Fruit fly (Drosophila melanogaster) whole organism, embryonic: ENCODE results near the gene mRpS11.

Experiments
- CG12391 ChIP-seq: fragments of 200-800 bp; sonication (Bioruptor generic); optimal IDR thresholded peaks from 3 replicates; lab custom pipeline; 2018; ENCODE audit warnings: missing biosample characterization, mild to moderate bottlenecking, missing genetic modification characterization, moderate library complexity
- CG13123 ChIP-seq: fragments of 200-800 bp; sonication (Bioruptor generic); optimal IDR thresholded peaks from 2 replicates; lab custom pipeline; 2016; ENCODE audit warnings: missing biosample characterization, missing genetic modification characterization
- CG16815 ChIP-seq: fragments of 200-800 bp; sonication (Bioruptor generic); optimal IDR thresholded peaks from 3 replicates; lab custom pipeline; 2017; ENCODE audit warnings: missing biosample characterization, mild to moderate bottlenecking, missing genetic modification characterization
- CG17912 ChIP-seq: fragments of 200-800 bp; sonication (Bioruptor generic); optimal IDR thresholded peaks from 2 replicates; lab custom pipeline; 2018; ENCODE audit warnings: missing biosample characterization, mild to moderate bottlenecking, missing genetic modification characterization
- CG42726 ChIP-seq: fragments of 200-800 bp; sonication (Bioruptor generic); IDR thresholded peaks from 2 replicates; pipeline ENCODE4 v1.3.6; 2022; ENCODE audit warnings: missing biosample characterization, missing genetic modification characterization; ENCODE audit not compliant: partially characterized antibody
- CG4707 ChIP-seq: fragments of 200-800 bp; sonication (Bioruptor generic); optimal IDR thresholded peaks from 2 replicates; lab custom pipeline; 2018; ENCODE audit warnings: missing biosample characterization, mild to moderate bottlenecking, missing genetic modification characterization, moderate library complexity
- CG6654 ChIP-seq: fragments of 200-800 bp; sonication (Bioruptor generic); optimal IDR thresholded peaks from 2 replicates; lab custom pipeline; 2017; ENCODE audit warnings: missing biosample characterization, mild to moderate bottlenecking, missing genetic modification characterization
- CG8089 ChIP-seq: fragments of 200-800 bp; sonication (Bioruptor generic); optimal IDR thresholded peaks from 3 replicates; lab custom pipeline; 2016; ENCODE audit warnings: missing biosample characterization, missing genetic modification characterization
- CG8924 ChIP-seq: fragments of 200-800 bp; optimal IDR thresholded peaks from 3 replicates; lab custom pipeline; 2019; ENCODE audit warnings: missing biosample characterization, mild to moderate bottlenecking, missing genetic modification characterization, moderate library complexity
- CG9876 ChIP-seq: fragments of 200-800 bp; sonication (Bioruptor generic); optimal IDR thresholded peaks from 2 replicates; lab custom pipeline; 2016; ENCODE audit warnings: missing biosample characterization, missing genetic modification characterization
- CG9932 ChIP-seq: fragments of 200-800 bp; sonication (Bioruptor generic); IDR thresholded peaks from 2 replicates; pipeline ENCODE4 v1.3.6; 2022; ENCODE audit warnings: missing biosample characterization, missing genetic modification characterization
- Dbx ChIP-seq: fragments of 200-800 bp; sonication (Bioruptor generic); IDR thresholded peaks from 3 replicates; pipeline ENCODE4 v1.3.6; 2022; ENCODE audit warnings: missing biosample characterization, missing genetic modification characterization
- E2f2 ChIP-seq: fragments of 200-800 bp; sonication (Bioruptor generic); IDR thresholded peaks from 2 replicates; pipeline ENCODE4 v1.3.6; 2022; ENCODE audit warnings: missing biosample characterization, missing genetic modification characterization
- Fer1 ChIP-seq: fragments of 200-800 bp; sonication (Bioruptor generic); optimal IDR thresholded peaks from 2 replicates; lab custom pipeline; 2017; ENCODE audit warnings: missing biosample characterization, mild to moderate bottlenecking, missing genetic modification characterization
- Gsc ChIP-seq: fragments of 200-800 bp; sonication (Bioruptor generic); IDR thresholded peaks from 2 replicates; pipeline ENCODE4 v1.3.6; 2022; ENCODE audit warnings: missing biosample characterization, missing genetic modification characterization
- Gug ChIP-seq: fragments of 200-800 bp; sonication (Bioruptor generic); IDR thresholded peaks from 4 replicates; pipeline ENCODE4 v1.3.6; 2022; ENCODE audit warnings: missing biosample characterization, missing genetic modification characterization
- HHEX ChIP-seq: fragments of 200-800 bp; sonication (Bioruptor generic); optimal IDR thresholded peaks from 3 replicates; lab custom pipeline; 2017; ENCODE audit warnings: missing biosample characterization, mild to moderate bottlenecking, missing genetic modification characterization, missing genetic modification reagents
- HLHmδ ChIP-seq: fragments of 200-800 bp; sonication (Bioruptor generic); optimal IDR thresholded peaks from 2 replicates; lab custom pipeline; 2018; ENCODE audit warnings: missing biosample characterization, mild to moderate bottlenecking, missing genetic modification characterization, moderate library complexity
- Hand ChIP-seq: fragments of 200-800 bp; sonication (Bioruptor generic); optimal IDR thresholded peaks from 2 replicates; lab custom pipeline; 2017; ENCODE audit warnings: mild to moderate bottlenecking, missing biosample characterization, missing genetic modification reagents, missing genetic modification characterization
- Hr51 ChIP-seq, 2 experiments: fragments of 200-800 bp; sonication (Bioruptor generic); optimal IDR thresholded peaks; 2 replicates in 1 of 2; 3 replicates in 1 of 2; lab custom pipeline; 2016 to 2018; ENCODE audit warnings: missing biosample characterization in 2 of 2, missing genetic modification characterization in 2 of 2, mild to moderate bottlenecking in 1 of 2, moderate library complexity in 1 of 2
- Lpt ChIP-seq: fragments of >200 bp; optimal IDR thresholded peaks from 2 replicates; lab custom pipeline; 2018; ENCODE audit warnings: missing biosample characterization, missing genetic modification characterization
- MBD-R2 ChIP-seq: fragments of 200-800 bp; sonication (Bioruptor generic); IDR thresholded peaks from 2 replicates; pipeline ENCODE4 v1.3.6; 2022; ENCODE audit warnings: missing biosample characterization, missing genetic modification characterization
- Med ChIP-seq: fragments of 200-800 bp; sonication (Bioruptor generic); peaks from one replicate; lab custom pipeline; 2016; ENCODE audit warnings: missing biosample characterization, missing genetic modification characterization, mild to moderate bottlenecking, inconsistent platforms, moderate library complexity
- Mrtf ChIP-seq: fragments of 200-800 bp; sonication (Bioruptor generic); IDR thresholded peaks from 3 replicates; pipeline ENCODE4 v1.3.6; 2022; ENCODE audit warnings: missing biosample characterization, missing genetic modification characterization
- PHDP ChIP-seq: fragments of 200-800 bp; sonication (Bioruptor generic); optimal IDR thresholded peaks from 3 replicates; lab custom pipeline; 2018; ENCODE audit warnings: missing biosample characterization, mild to moderate bottlenecking, missing genetic modification characterization, moderate library complexity
- Ptx1 ChIP-seq: fragments of 200-800 bp; sonication (Bioruptor generic); IDR thresholded peaks from 2 replicates; pipeline ENCODE4 v1.3.6; 2022; ENCODE audit warnings: missing biosample characterization, missing genetic modification characterization
- Vsx1 ChIP-seq: fragments of 200-800 bp; sonication (Bioruptor generic); optimal IDR thresholded peaks from 2 replicates; lab custom pipeline; 2017; ENCODE audit warnings: missing biosample characterization, mild to moderate bottlenecking, missing genetic modification characterization, missing genetic modification reagents
- ap ChIP-seq: fragments of 200-800 bp; sonication (Bioruptor generic); IDR thresholded peaks from 2 replicates; pipeline ENCODE4 v1.3.6; 2022; ENCODE audit warnings: missing biosample characterization, missing genetic modification characterization
- bab2 ChIP-seq: fragments of 200-800 bp; sonication (Bioruptor generic); optimal IDR thresholded peaks from 2 replicates; lab custom pipeline; 2016; ENCODE audit warnings: missing biosample characterization, missing genetic modification characterization
- corto ChIP-seq: fragments of 200-800 bp; sonication (Bioruptor generic); optimal IDR thresholded peaks from 2 replicates; lab custom pipeline; 2016; ENCODE audit warnings: missing biosample characterization, mild to moderate bottlenecking, missing genetic modification characterization, moderate library complexity
- fd3F ChIP-seq: fragments of 200-800 bp; sonication (Bioruptor generic); optimal IDR thresholded peaks from 2 replicates; lab custom pipeline; 2018; ENCODE audit warnings: missing biosample characterization, mild to moderate bottlenecking, missing genetic modification characterization, moderate library complexity
- gem ChIP-seq: fragments of 200-800 bp; sonication (Bioruptor generic); optimal IDR thresholded peaks from 2 replicates; lab custom pipeline; 2019; ENCODE audit warnings: missing biosample characterization, mild to moderate bottlenecking, missing genetic modification characterization, moderate library complexity
- hbn ChIP-seq: fragments of 200-800 bp; sonication (Bioruptor generic); IDR thresholded peaks from 2 replicates; pipeline ENCODE4 v1.3.6; 2022; ENCODE audit warnings: missing biosample characterization, missing genetic modification characterization; ENCODE audit not compliant: partially characterized antibody
- hkb ChIP-seq, 2 experiments: fragments of 200-800 bp in 1 of 2; fragments of >200 bp in 1 of 2; sonication (Bioruptor generic) in 1 of 2; IDR thresholded peaks in 1 of 2; optimal IDR thresholded peaks in 1 of 2; 2 replicates each; pipeline versions ENCODE4 v1.3.6 to Lab custom; 2017 to 2022; ENCODE audit warnings: missing biosample characterization in 1 of 2, missing genetic modification characterization in 1 of 2
- jing ChIP-seq: fragments of 200-800 bp; sonication (Bioruptor generic); optimal IDR thresholded peaks from 2 replicates; lab custom pipeline; 2018; ENCODE audit warnings: missing biosample characterization, mild to moderate bottlenecking, missing genetic modification characterization
- nau ChIP-seq: fragments of 200-800 bp; sonication (Bioruptor generic); optimal IDR thresholded peaks from 3 replicates; lab custom pipeline; 2017; ENCODE audit warnings: missing biosample characterization, mild to moderate bottlenecking, missing genetic modification characterization, missing genetic modification reagents
- nmo ChIP-seq: fragments of 200-800 bp; sonication (Bioruptor generic); optimal IDR thresholded peaks from 2 replicates; lab custom pipeline; 2018; ENCODE audit warnings: missing biosample characterization, mild to moderate bottlenecking, missing genetic modification characterization, moderate library complexity
- nom ChIP-seq: fragments of 200-800 bp; sonication (Bioruptor generic); optimal IDR thresholded peaks from 2 replicates; lab custom pipeline; 2017; ENCODE audit warnings: missing biosample characterization, missing genetic modification characterization, mild to moderate bottlenecking, moderate library complexity, missing genetic modification reagents
- prd ChIP-seq, 3 experiments: fragments of >200 bp in 2 of 3; fragments of 200-800 bp in 1 of 3; sonication (Bioruptor generic) in 1 of 3; optimal IDR thresholded peaks in 2 of 3; IDR thresholded peaks in 1 of 3; 2 replicates in 2 of 3; 3 replicates in 1 of 3; pipeline versions ENCODE4 v1.3.6 to Lab custom; 2017 to 2022; ENCODE audit warnings: missing biosample characterization in 1 of 3, missing genetic modification characterization in 1 of 3
- psq ChIP-seq: fragments of 200-800 bp; sonication (Bioruptor generic); optimal IDR thresholded peaks from 2 replicates; lab custom pipeline; 2017; ENCODE audit warnings: missing biosample characterization, missing genetic modification characterization
- pzg ChIP-seq: fragments of 200-800 bp; sonication (Bioruptor generic); optimal IDR thresholded peaks from 3 replicates; lab custom pipeline; 2018; ENCODE audit warnings: missing biosample characterization, mild to moderate bottlenecking, missing genetic modification characterization, moderate library complexity
- sc ChIP-seq, 3 experiments: fragments of >200 bp in 2 of 3; fragments of 200-800 bp in 1 of 3; sonication (Bioruptor generic) in 1 of 3; optimal IDR thresholded peaks; 2 replicates in 2 of 3; 3 replicates in 1 of 3; lab custom pipeline; 2017; ENCODE audit warnings: mild to moderate bottlenecking in 1 of 3, missing biosample characterization in 1 of 3, missing genetic modification characterization in 1 of 3, missing genetic modification reagents in 1 of 3
- so ChIP-seq: fragments of 200-800 bp; sonication (Bioruptor generic); IDR thresholded peaks from 3 replicates; pipeline ENCODE4 v1.3.6; 2022; ENCODE audit warnings: missing biosample characterization, missing genetic modification characterization
- trh ChIP-seq: fragments of 200-800 bp; sonication (Bioruptor generic); optimal IDR thresholded peaks from 2 replicates; lab custom pipeline; 2016; ENCODE audit warnings: missing biosample characterization, missing genetic modification characterization
- zen2 ChIP-seq: fragments of 200-800 bp; sonication (Bioruptor generic); IDR thresholded peaks from 3 replicates; pipeline ENCODE4 v1.3.6; 2022; ENCODE audit warnings: missing biosample characterization, missing genetic modification characterization; ENCODE audit not compliant: partially characterized antibody
- zf30C ChIP-seq: fragments of 200-800 bp; sonication (Bioruptor generic); optimal IDR thresholded peaks from 3 replicates; lab custom pipeline; 2018; ENCODE audit warnings: missing biosample characterization, mild to moderate bottlenecking, missing genetic modification characterization

Gene mRpS11

DNA sequence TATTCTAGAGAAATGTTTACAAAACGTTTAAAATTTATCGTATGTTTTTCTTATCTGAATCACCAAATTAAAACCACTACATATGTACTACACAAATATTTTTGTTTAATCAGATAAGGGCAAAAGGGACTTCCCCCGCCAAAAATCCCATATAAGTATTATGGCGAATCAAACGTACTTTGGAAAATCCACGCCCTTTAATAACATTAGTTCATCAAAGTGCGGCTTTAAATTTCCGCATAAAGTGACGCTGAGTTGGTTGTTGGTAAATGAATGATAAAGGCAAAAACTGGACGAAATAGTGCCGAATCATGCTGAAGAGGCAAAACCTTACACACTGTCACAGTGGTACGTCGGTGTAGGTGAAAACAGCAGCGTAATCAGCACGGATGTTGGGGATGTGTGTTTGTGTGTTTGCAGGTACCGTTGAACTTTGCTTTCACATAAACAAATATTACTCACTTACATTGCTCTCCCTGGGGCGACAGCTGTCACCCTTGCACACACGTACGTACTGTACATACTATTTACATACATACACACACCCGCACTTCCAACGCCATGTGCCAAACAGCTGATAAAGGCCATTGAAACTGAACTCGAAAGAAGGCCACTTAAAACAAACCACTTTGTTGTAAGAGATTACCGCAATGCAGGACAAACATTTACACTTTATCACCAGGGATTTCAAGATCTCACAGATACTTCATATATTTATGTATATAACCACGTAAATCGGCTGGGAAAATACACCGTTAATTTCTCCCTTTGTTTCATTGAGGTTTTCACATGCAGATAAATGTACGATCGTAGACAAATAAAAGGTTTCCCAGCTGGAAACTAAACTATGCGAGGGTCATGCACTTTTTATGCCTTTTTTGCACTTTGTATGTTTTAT is 6.7 kb downstream of the mRpS11 start (continued):
- TF ChIP-seq PHDP (tag; lab: Kevin White, UChicago) (no peak), gem (tag; lab: Kevin White, UChicago) (no peak), Hr51 (GFP tag; optimal IDR thresholded peaks at IDR 0.05; lab: Kevin White, UChicago) (no peak), CG9932 (GFP tag; lab: Robert Waterston, UW) (peak; percentile 19; the same call in 1 of the 2 replicates), zf30C (GFP tag; lab: Kevin White, UChicago) (no peak), Gug (GFP tag; lab: Robert Waterston, UW) (no peak), trh (no peak), so (GFP tag; lab: Robert Waterston, UW) (0 out of 3 replicates have a peak, but pooled peaks have one; percentile 8), MBD-R2 (GFP tag; lab: Robert Waterston, UW) (no peak), nmo (no peak), CG8924 (tag; lab: Kevin White, UChicago) (peak; percentile 62), fd3F (no peak), HHEX (GFP tag; lab: Kevin White, UChicago) (no peak), E2f2 (GFP tag; lab: Robert Waterston, UW) (no peak), Lpt (GFP tag; lab: Kevin White, UChicago) (no peak), CG42726 (GFP tag; lab: Robert Waterston, UW) (no peak), Med (GFP tag; lab: Kevin White, UChicago) (peak; percentile 87), CG12391 (no peak), sc (optimal IDR thresholded peaks at IDR 0.05; lab: Kevin White, UChicago) (no peak), sc (GFP tag; optimal IDR thresholded peaks at IDR 0.05; lab: Kevin White, UChicago) (no peak), Vsx1 (GFP tag; lab: Kevin White, UChicago) (no peak), corto (no peak), prd (optimal IDR thresholded peaks at IDR 0.05; lab: Kevin White, UChicago) (no peak), prd (GFP tag; IDR thresholded peaks at IDR 0.05; lab: Robert Waterston, UW) (no peak), HLHmδ (peak; percentile 98), CG16815 (GFP tag; lab: Kevin White, UChicago) (no peak), Mrtf (GFP tag; lab: Robert Waterston, UW) (no peak), pzg (no peak), CG4707 (GFP tag; lab: Kevin White, UChicago) (peak; percentile 46), Dbx (GFP tag; lab: Robert Waterston, UW) (peak; percentile 24; the same call in 1 of the 3 replicates), Hand (no peak), CG6654 (GFP tag; lab: Kevin White, UChicago) (no peak), zen2 (GFP tag; lab: Robert Waterston, UW) (no peak), bab2 (GFP tag; lab: Kevin White, UChicago) (no peak), nom (GFP tag; lab: Kevin White, UChicago) (peak; percentile 61), hkb (optimal IDR thresholded peaks at IDR 0.05; lab: Kevin White, UChicago) (no peak), hkb (GFP tag; IDR thresholded peaks at IDR 0.05; lab: Robert Waterston, UW) (0 out of 2 replicates have a peak, but pooled peaks have one; percentile 7), CG13123 (GFP tag; lab: Kevin White, UChicago) (no peak), CG8089 (GFP tag; lab: Kevin White, UChicago) (no peak), jing (GFP tag; lab: Kevin White, UChicago) (no peak), Fer1 (GFP tag; lab: Kevin White, UChicago) (no peak), nau (peak; percentile 71), CG17912 (GFP tag; lab: Kevin White, UChicago) (no peak), psq (no peak), Ptx1 (GFP tag; lab: Robert Waterston, UW) (no peak), CG9876 (GFP tag; lab: Kevin White, UChicago) (no peak), ap (GFP tag; lab: Robert Waterston, UW) (no peak), Gsc (GFP tag; lab: Robert Waterston, UW) (no peak), hbn (no peak)
